Fruit fly (Drosophila melanogaster): ENCODE results near the gene Culd.

dm6 chr3L:8358776-8359455, 2.8 kb upstream of the Culd start:
- TF ChIP-seq psq (optimal IDR thresholded peaks at IDR 0.05) (no peak), CG8478 (optimal IDR thresholded peaks at IDR 0.05) (no peak), EcR (GFP tag; optimal IDR thresholded peaks at IDR 0.05) (no peak), Dll (optimal IDR thresholded peaks at IDR 0.05) (no peak), pan (optimal IDR thresholded peaks at IDR 0.05) (no peak)

All from whole organism.